Fruit fly (Drosophila melanogaster): Measurements from ENCODE around the gene Atat.

The Atat gene

dm6 chr3L:9366850-9367430 lies 59.6 kb downstream of the Atat start, which contains the start of the genes Klp67A and CG4452:
TSS of gene Klp67A (minus strand) at chr3L:9367046.
TSS of gene CG4452 (plus strand) at chr3L:9367377.
- no peak for TF ChIP-seq CG17801 (GFP tag; optimal IDR thresholded peaks at IDR 0.05; ENCODE audit: partially characterized antibody)

- TF ChIP-seq CG17801 (GFP tag; optimal IDR thresholded peaks at IDR 0.05; ENCODE audit: partially characterized antibody) = no peak
Measured at dm6 chr3L:9364131-9364530, 62.4 kb downstream of the Atat start, which contains the start of gene mRRF1. TSS of gene mRRF1 (plus strand) at chr3L:9364350.
